Fruit fly (Drosophila melanogaster): Measurements from ENCODE around the gene milt.

milt gene

DNA sequence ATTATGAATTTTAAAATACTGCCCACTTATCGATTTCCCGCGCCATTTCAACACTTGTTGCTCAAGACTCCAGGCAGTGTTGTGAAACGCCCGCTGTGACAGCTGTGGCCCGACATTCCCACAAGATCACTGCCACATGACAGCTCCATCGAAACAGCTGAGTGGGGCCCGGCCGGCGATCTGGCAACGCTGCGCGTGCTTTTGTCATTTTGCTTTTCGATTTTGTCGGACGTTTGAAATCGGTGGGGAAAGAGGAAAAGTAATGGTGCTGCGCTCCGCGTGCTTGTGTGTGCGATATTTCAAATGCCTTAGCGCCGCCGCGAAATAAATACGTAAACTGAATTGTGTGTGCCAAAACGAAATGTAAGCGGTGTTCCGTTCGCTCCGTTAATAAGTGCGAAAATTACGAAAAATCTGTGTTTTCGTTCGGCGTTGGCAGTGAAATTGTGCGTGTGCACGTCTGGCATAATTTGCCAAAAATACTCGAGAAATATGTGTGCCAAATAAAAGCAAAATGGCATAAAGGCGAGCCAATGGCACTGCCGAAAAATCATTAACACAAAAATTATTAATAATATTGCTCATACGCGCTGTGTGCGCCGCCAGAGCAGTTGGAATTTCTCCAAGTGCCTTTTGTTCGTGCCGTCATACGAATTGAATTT is 4.7 kb downstream of the milt start:
- TF ChIP-seq brk (GFP tag; optimal IDR thresholded peaks at IDR 0.05) (peak; percentile 54), foxo (GFP tag; optimal IDR thresholded peaks at IDR 0.05) (peak in 1 of 2 experiments; percentile 54), dl (GFP tag; optimal IDR thresholded peaks at IDR 0.05; ENCODE audit: insufficient read depth in 1 of 2, partially characterized antibody in 2 of 2) (no peak), CG9705 (GFP tag; optimal IDR thresholded peaks at IDR 0.05) (peak; percentile 23), OdsH (GFP tag; optimal IDR thresholded peaks at IDR 0.05) (peak; percentile 58), usp (GFP tag; optimal IDR thresholded peaks at IDR 0.05) (no peak), br (GFP tag; optimal IDR thresholded peaks at IDR 0.05) (peak; percentile 72), Hnf4 (GFP tag; optimal IDR thresholded peaks at IDR 0.05) (peak; percentile 69), tai (GFP tag; optimal IDR thresholded peaks at IDR 0.05) (peak; percentile 13), h (GFP tag; optimal IDR thresholded peaks at IDR 0.05) (peak; percentile 49), Myc (optimal IDR thresholded peaks at IDR 0.05) (peak; percentile 54), Jra (GFP tag; optimal IDR thresholded peaks at IDR 0.05) (peak; percentile 27), pan (optimal IDR thresholded peaks at IDR 0.05) (no peak), HLH106 (tag; optimal IDR thresholded peaks at IDR 0.05) (peak; percentile 38), CG32264 (GFP tag; optimal IDR thresholded peaks at IDR 0.05) (no peak), GATAd (GFP tag; optimal IDR thresholded peaks at IDR 0.05) (no peak), fru (GFP tag; optimal IDR thresholded peaks at IDR 0.05) (peak; percentile 73), rgr (GFP tag; optimal IDR thresholded peaks at IDR 0.05) (peak; percentile 41), Mio (GFP tag; optimal IDR thresholded peaks at IDR 0.05) (peak; percentile 6), Hr78 (GFP tag; optimal IDR thresholded peaks at IDR 0.05) (no peak), CrebA (GFP tag; optimal IDR thresholded peaks at IDR 0.05; ENCODE audit: borderline replicate concordance) (no peak), jim (GFP tag; optimal IDR thresholded peaks at IDR 0.05) (peak; percentile 25), Vsx2 (GFP tag; optimal IDR thresholded peaks at IDR 0.05; ENCODE audit: partially characterized antibody) (no peak), sage (GFP tag; optimal IDR thresholded peaks at IDR 0.05) (no peak), Sp1 (GFP tag; optimal IDR thresholded peaks at IDR 0.05) (peak; percentile 59), sv (GFP tag; optimal IDR thresholded peaks at IDR 0.05) (peak; percentile 53), Dif (GFP tag; optimal IDR thresholded peaks at IDR 0.05; ENCODE audit: partially characterized antibody) (peak; percentile 16), Abd-B (GFP tag; optimal IDR thresholded peaks at IDR 0.05) (no peak), Dfd (GFP tag; optimal IDR thresholded peaks at IDR 0.05) (no peak), ey (GFP tag; optimal IDR thresholded peaks at IDR 0.05) (peak; percentile 39), N (GFP tag; optimal IDR thresholded peaks at IDR 0.05) (no peak), dmrt93B (GFP tag; optimal IDR thresholded peaks at IDR 0.05) (no peak), psq (GFP tag; optimal IDR thresholded peaks at IDR 0.05) (peak; percentile 40), lola (GFP tag; optimal IDR thresholded peaks at IDR 0.05) (peak; percentile 25), Rel (GFP tag; optimal IDR thresholded peaks at IDR 0.05) (no peak), Rel (tag; optimal IDR thresholded peaks at IDR 0.05) (peak; percentile 62), Hr83 (GFP tag; optimal IDR thresholded peaks at IDR 0.05; ENCODE audit: poor library complexity, severe bottlenecking) (peak; percentile 87), dsf (GFP tag; optimal IDR thresholded peaks at IDR 0.05; ENCODE audit: borderline replicate concordance) (no peak), woc (GFP tag; optimal IDR thresholded peaks at IDR 0.05) (no peak)

DNA sequence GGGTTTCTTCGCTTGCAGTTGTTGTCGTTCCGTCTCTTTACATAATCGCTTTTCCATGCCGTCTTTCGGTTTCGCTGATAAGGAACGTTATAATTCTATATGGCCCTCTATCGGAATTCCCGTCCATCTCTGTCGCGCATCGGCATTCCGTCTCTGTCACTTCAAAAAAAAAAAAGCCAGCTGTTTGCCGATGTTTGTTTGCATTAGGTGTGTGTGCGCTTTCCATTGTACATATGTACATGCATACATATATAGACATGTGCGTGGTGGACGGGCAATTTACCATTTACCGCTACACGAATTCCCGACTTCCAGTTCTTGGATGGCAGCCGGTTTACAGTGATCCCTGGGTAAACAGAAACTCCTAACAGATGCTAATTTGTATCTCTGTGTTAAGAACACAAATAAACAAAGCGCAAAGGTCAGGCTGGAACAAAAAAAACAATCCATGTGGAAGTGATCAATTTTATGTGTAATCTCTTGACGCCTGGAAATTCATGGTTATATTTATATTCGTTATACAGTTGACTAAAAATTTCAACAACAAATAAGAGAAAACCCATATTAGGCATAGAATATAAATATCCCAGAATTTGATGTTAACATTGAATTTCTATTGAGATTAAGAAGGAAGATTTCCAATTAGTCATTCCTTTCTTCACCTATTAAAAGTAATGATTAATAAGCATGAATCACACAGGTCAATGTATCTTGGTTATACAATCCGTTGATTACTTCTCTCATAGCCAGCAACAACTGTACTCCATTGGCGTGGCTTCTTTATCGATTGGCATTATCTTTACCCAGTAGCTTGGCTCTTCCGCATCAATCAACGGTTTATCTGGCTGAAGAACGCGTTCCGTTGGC is 5.6 kb downstream of the milt start:
- TF ChIP-seq sage (GFP tag; optimal IDR thresholded peaks at IDR 0.05) (no peak), psq (GFP tag; optimal IDR thresholded peaks at IDR 0.05) (peak; percentile 3), Myc (optimal IDR thresholded peaks at IDR 0.05) (no peak), GATAd (GFP tag; optimal IDR thresholded peaks at IDR 0.05) (no peak), foxo (GFP tag; optimal IDR thresholded peaks at IDR 0.05) (peak in 1 of 2 experiments; percentile 43), dmrt93B (GFP tag; optimal IDR thresholded peaks at IDR 0.05) (peak; percentile 23), woc (GFP tag; optimal IDR thresholded peaks at IDR 0.05) (peak; percentile 4), fru (GFP tag; optimal IDR thresholded peaks at IDR 0.05) (peak; percentile 48), dsf (GFP tag; optimal IDR thresholded peaks at IDR 0.05; ENCODE audit: borderline replicate concordance) (no peak), CG9705 (GFP tag; optimal IDR thresholded peaks at IDR 0.05) (no peak), usp (GFP tag; optimal IDR thresholded peaks at IDR 0.05) (no peak), lola (GFP tag; optimal IDR thresholded peaks at IDR 0.05) (no peak), dl (GFP tag; optimal IDR thresholded peaks at IDR 0.05; ENCODE audit: insufficient read depth in 1 of 2, partially characterized antibody in 2 of 2) (no peak), Sp1 (GFP tag; optimal IDR thresholded peaks at IDR 0.05) (peak; percentile 14), pan (optimal IDR thresholded peaks at IDR 0.05) (no peak), CrebA (GFP tag; optimal IDR thresholded peaks at IDR 0.05; ENCODE audit: borderline replicate concordance) (no peak), Rel (GFP tag; optimal IDR thresholded peaks at IDR 0.05) (no peak), Rel (tag; optimal IDR thresholded peaks at IDR 0.05) (no peak), HLH106 (tag; optimal IDR thresholded peaks at IDR 0.05) (peak; percentile 44), rgr (GFP tag; optimal IDR thresholded peaks at IDR 0.05) (peak; percentile 8), Mio (GFP tag; optimal IDR thresholded peaks at IDR 0.05) (no peak), ey (GFP tag; optimal IDR thresholded peaks at IDR 0.05) (peak; percentile 7), N (GFP tag; optimal IDR thresholded peaks at IDR 0.05) (no peak), Hnf4 (GFP tag; optimal IDR thresholded peaks at IDR 0.05) (no peak), tai (GFP tag; optimal IDR thresholded peaks at IDR 0.05) (no peak), br (GFP tag; optimal IDR thresholded peaks at IDR 0.05) (no peak), Jra (GFP tag; optimal IDR thresholded peaks at IDR 0.05) (no peak), Hr83 (GFP tag; optimal IDR thresholded peaks at IDR 0.05; ENCODE audit: poor library complexity, severe bottlenecking) (peak; percentile 26), CG32264 (GFP tag; optimal IDR thresholded peaks at IDR 0.05) (no peak), Dif (GFP tag; optimal IDR thresholded peaks at IDR 0.05; ENCODE audit: partially characterized antibody) (no peak), Abd-B (GFP tag; optimal IDR thresholded peaks at IDR 0.05) (no peak), h (GFP tag; optimal IDR thresholded peaks at IDR 0.05) (peak; percentile 14), brk (GFP tag; optimal IDR thresholded peaks at IDR 0.05) (no peak), jim (GFP tag; optimal IDR thresholded peaks at IDR 0.05) (no peak), Hr78 (GFP tag; optimal IDR thresholded peaks at IDR 0.05) (no peak), Vsx2 (GFP tag; optimal IDR thresholded peaks at IDR 0.05; ENCODE audit: partially characterized antibody) (no peak), OdsH (GFP tag; optimal IDR thresholded peaks at IDR 0.05) (no peak), Dfd (GFP tag; optimal IDR thresholded peaks at IDR 0.05) (no peak), sv (GFP tag; optimal IDR thresholded peaks at IDR 0.05) (no peak)

All from whole organism, wandering third instar larva.